Worm (Caenorhabditis elegans): ENCODE results near the gene twk-3.

DNA sequence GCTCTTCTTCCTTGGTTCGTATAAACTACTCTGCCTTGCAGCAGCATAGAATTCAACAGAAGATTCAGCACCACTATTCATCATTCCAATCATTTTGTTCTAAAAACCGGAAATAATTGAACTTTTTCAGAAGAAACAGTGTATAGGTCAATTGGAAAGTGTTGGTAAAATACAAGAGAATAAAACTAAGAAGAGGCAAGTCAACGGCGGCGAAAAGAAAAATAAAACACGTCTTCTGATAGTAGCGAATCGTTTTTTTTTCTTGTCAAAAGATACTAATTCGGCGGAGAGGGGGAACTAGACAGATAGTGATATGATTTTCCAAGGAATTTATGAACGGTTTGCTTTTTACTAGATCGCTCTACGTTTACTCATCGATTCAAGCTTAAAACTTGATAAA, 46.5 kb upstream of the twk-3 start, which contains the start of gene F35C11.6:
- no peak for TF ChIP-seq F13H6.1 (tag; optimal IDR thresholded peaks at IDR 0.05)
- TF ChIP-seq ama-1 (optimal IDR thresholded peaks at IDR 0.05): no peak
- no peak for TF ChIP-seq mec-3 (tag; optimal IDR thresholded peaks at IDR 0.05; ENCODE audit: borderline replicate concordance)
- no peak for TF ChIP-seq ceh-9 (tag; optimal IDR thresholded peaks at IDR 0.05)
- no peak for TF ChIP-seq pha-4 (tag; optimal IDR thresholded peaks at IDR 0.05)
- TF ChIP-seq sox-4 (tag; optimal IDR thresholded peaks at IDR 0.05): no peak
- TF ChIP-seq pqm-1 (tag; optimal IDR thresholded peaks at IDR 0.05): no peak
- no peak for TF ChIP-seq ceh-48 (tag; optimal IDR thresholded peaks at IDR 0.05)
- no peak for TF ChIP-seq unc-55 (GFP tag; optimal IDR thresholded peaks at IDR 0.05)
- TF ChIP-seq hlh-13 (GFP tag; optimal IDR thresholded peaks at IDR 0.05): no peak
